Fruit fly (Drosophila melanogaster) whole organism, wandering third instar larva: ENCODE results near the gene CG1092.

Experiments
- Abd-B ChIP-seq: fragments of >200 bp; optimal IDR thresholded peaks from 2 replicates; lab custom pipeline; 2017; ENCODE audit warnings: missing biosample characterization, missing genetic modification characterization
- CG32264 ChIP-seq: fragments of 200-800 bp; sonication (Bioruptor generic); optimal IDR thresholded peaks from 2 replicates; lab custom pipeline; 2016; ENCODE audit warnings: missing biosample characterization, missing genetic modification characterization
- CG9705 ChIP-seq: fragments of 200-800 bp; sonication (Bioruptor generic); optimal IDR thresholded peaks from 2 replicates; lab custom pipeline; 2018; ENCODE audit warnings: missing biosample characterization, mild to moderate bottlenecking, missing genetic modification characterization
- Dfd ChIP-seq: fragments of >200 bp; optimal IDR thresholded peaks from 2 replicates; lab custom pipeline; 2017; ENCODE audit warnings: missing biosample characterization, missing genetic modification characterization
- Dif ChIP-seq: fragments of 200-275, 200-300 bp; sonication (Bioruptor generic); optimal IDR thresholded peaks from 2 replicates; lab custom pipeline; 2018; ENCODE audit warnings: missing biosample characterization, missing genetic modification characterization; ENCODE audit not compliant: partially characterized antibody
- GATAd ChIP-seq: sonication (Bioruptor generic); optimal IDR thresholded peaks from 2 replicates; lab custom pipeline; 2016; ENCODE audit warnings: missing biosample characterization, missing genetic modification characterization
- HLH106 ChIP-seq: fragments of 200-800 bp; optimal IDR thresholded peaks from 3 replicates; lab custom pipeline; 2019; ENCODE audit warnings: missing biosample characterization, mild to moderate bottlenecking, missing genetic modification characterization, moderate library complexity
- Hnf4 ChIP-seq: fragments of 200-800 bp; sonication (Bioruptor generic); optimal IDR thresholded peaks from 2 replicates; lab custom pipeline; 2016; ENCODE audit warnings: missing biosample characterization, mild to moderate bottlenecking, missing genetic modification characterization
- Hr78 ChIP-seq: fragments of >200 bp; optimal IDR thresholded peaks from 2 replicates; lab custom pipeline; 2017; ENCODE audit warnings: missing biosample characterization, missing genetic modification characterization
- Hr83 ChIP-seq: fragments of 200-300 bp; sonication (Bioruptor generic); optimal IDR thresholded peaks from 2 replicates; lab custom pipeline; 2016; ENCODE audit warnings: missing biosample characterization, mild to moderate bottlenecking, missing genetic modification characterization, moderate library complexity; ENCODE audit not compliant: poor library complexity, severe bottlenecking
- Jra ChIP-seq: sonication (Bioruptor generic); optimal IDR thresholded peaks from 2 replicates; lab custom pipeline; 2016; ENCODE audit warnings: missing biosample characterization, missing genetic modification characterization
- Mio ChIP-seq: sonication (Bioruptor generic); optimal IDR thresholded peaks from 2 replicates; lab custom pipeline; 2016; ENCODE audit warnings: missing biosample characterization, missing genetic modification characterization
- Myc ChIP-seq: fragments of >200 bp; optimal IDR thresholded peaks from 2 replicates; lab custom pipeline; 2017
- N ChIP-seq: fragments of >200 bp; optimal IDR thresholded peaks from 2 replicates; lab custom pipeline; 2018; ENCODE audit warnings: missing biosample characterization, missing external identifiers, missing genetic modification characterization
- OdsH ChIP-seq: fragments of 200-800 bp; sonication (Bioruptor generic); optimal IDR thresholded peaks from 2 replicates; lab custom pipeline; 2016; ENCODE audit warnings: missing biosample characterization, mild to moderate bottlenecking, missing genetic modification characterization
- Rel ChIP-seq, 2 experiments: fragments of 200-800 bp; sonication (Bioruptor generic) in 1 of 2; optimal IDR thresholded peaks; 2 replicates in 1 of 2; 3 replicates in 1 of 2; lab custom pipeline; 2016 to 2019; ENCODE audit warnings: mild to moderate bottlenecking in 2 of 2, missing biosample characterization in 2 of 2, missing genetic modification characterization in 2 of 2, moderate library complexity in 1 of 2
- Sp1 ChIP-seq: fragments of 200-800 bp; sonication (Bioruptor generic); optimal IDR thresholded peaks from 3 replicates; lab custom pipeline; 2019; ENCODE audit warnings: missing biosample characterization, mild to moderate bottlenecking, missing genetic modification characterization, moderate library complexity
- Vsx2 ChIP-seq: fragments of 200-300, 225-300 bp; sonication (Bioruptor generic); optimal IDR thresholded peaks from 2 replicates; lab custom pipeline; 2018; ENCODE audit warnings: missing biosample characterization, missing genetic modification characterization; ENCODE audit not compliant: partially characterized antibody
- br ChIP-seq: fragments of 200-800 bp; sonication (Bioruptor generic); optimal IDR thresholded peaks from 2 replicates; lab custom pipeline; 2016; ENCODE audit warnings: missing biosample characterization, missing genetic modification characterization
- brk ChIP-seq: fragments of 200-800 bp; sonication (Bioruptor generic); optimal IDR thresholded peaks from 2 replicates; lab custom pipeline; 2016; ENCODE audit warnings: missing biosample characterization, mild to moderate bottlenecking, missing genetic modification characterization
- dl ChIP-seq, 2 experiments: fragments of 175-275, 200-275 bp in 1 of 2; fragments of 200-275 bp in 1 of 2; sonication (Bioruptor generic); optimal IDR thresholded peaks; lab custom pipeline; 2018; ENCODE audit warnings: mild to moderate bottlenecking in 2 of 2, missing biosample characterization in 2 of 2, missing genetic modification characterization in 2 of 2, moderate library complexity in 2 of 2; ENCODE audit not compliant: partially characterized antibody in 2 of 2, insufficient read depth in 1 of 2
- dmrt93B ChIP-seq: fragments of 200-800 bp; sonication (Bioruptor generic); optimal IDR thresholded peaks from 2 replicates; lab custom pipeline; 2018; ENCODE audit warnings: missing biosample characterization, mild to moderate bottlenecking, missing genetic modification characterization
- dsf ChIP-seq: sonication (Bioruptor generic); optimal IDR thresholded peaks from 2 replicates; lab custom pipeline; 2016; ENCODE audit warnings: missing biosample characterization, missing genetic modification characterization, borderline replicate concordance
- ey ChIP-seq: fragments of 200-800 bp; sonication (Bioruptor generic); optimal IDR thresholded peaks from 2 replicates; lab custom pipeline; 2016; ENCODE audit warnings: missing biosample characterization, missing genetic modification characterization
- foxo ChIP-seq, 2 experiments: fragments of 200-800 bp; sonication (Bioruptor generic); optimal IDR thresholded peaks; 2 replicates in 1 of 2; 3 replicates in 1 of 2; lab custom pipeline; 2016 to 2017; ENCODE audit warnings: missing biosample characterization in 2 of 2, missing genetic modification characterization in 2 of 2
- fru ChIP-seq: fragments of 200-800 bp; sonication (Bioruptor generic); optimal IDR thresholded peaks from 3 replicates; lab custom pipeline; 2016; ENCODE audit warnings: missing biosample characterization, mild to moderate bottlenecking, missing genetic modification characterization
- h ChIP-seq: fragments of 200-800 bp; sonication (Bioruptor generic); optimal IDR thresholded peaks from 3 replicates; lab custom pipeline; 2016; ENCODE audit warnings: missing biosample characterization, mild to moderate bottlenecking, missing genetic modification characterization
- jim ChIP-seq: fragments of 175-275, 200-325 bp; sonication (Bioruptor generic); optimal IDR thresholded peaks from 2 replicates; lab custom pipeline; 2016; ENCODE audit warnings: missing biosample characterization, mild to moderate bottlenecking, missing genetic modification characterization
- lola ChIP-seq: fragments of >200 bp; optimal IDR thresholded peaks from 2 replicates; lab custom pipeline; 2017; ENCODE audit warnings: missing biosample characterization, missing genetic modification characterization
- pan ChIP-seq: fragments of >200 bp; optimal IDR thresholded peaks from 2 replicates; lab custom pipeline; 2017
- psq ChIP-seq: fragments of 200-800 bp; sonication (Bioruptor generic); optimal IDR thresholded peaks from 3 replicates; lab custom pipeline; 2017; ENCODE audit warnings: missing biosample characterization, mild to moderate bottlenecking, missing genetic modification characterization, moderate library complexity
- rgr ChIP-seq: fragments of 200-800 bp; sonication (Bioruptor generic); optimal IDR thresholded peaks from 3 replicates; lab custom pipeline; 2016; ENCODE audit warnings: missing biosample characterization, mild to moderate bottlenecking, missing genetic modification characterization
- sage ChIP-seq: fragments of 200-800 bp; sonication (Bioruptor generic); optimal IDR thresholded peaks from 2 replicates; lab custom pipeline; 2016; ENCODE audit warnings: missing biosample characterization, mild to moderate bottlenecking, missing genetic modification characterization
- sv ChIP-seq: fragments of 200-800 bp; sonication (Bioruptor generic); optimal IDR thresholded peaks from 3 replicates; lab custom pipeline; 2016; ENCODE audit warnings: missing biosample characterization, missing genetic modification characterization
- tai ChIP-seq: sonication (Bioruptor generic); optimal IDR thresholded peaks from 2 replicates; lab custom pipeline; 2016; ENCODE audit warnings: missing biosample characterization, missing genetic modification characterization
- usp ChIP-seq: fragments of >200 bp; optimal IDR thresholded peaks from 2 replicates; lab custom pipeline; 2017; ENCODE audit warnings: missing biosample characterization, missing genetic modification characterization
- woc ChIP-seq: sonication (Bioruptor generic); optimal IDR thresholded peaks from 2 replicates; lab custom pipeline; 2016; ENCODE audit warnings: missing biosample characterization, mild to moderate bottlenecking, missing genetic modification characterization

CG1092 gene

dm6 chr3R:4241776-4242175, 24.8 kb upstream of the CG1092 start:
- no peak for TF ChIP-seq Rel (GFP tag; optimal IDR thresholded peaks at IDR 0.05; lab: Kevin White, UChicago)
- no peak for TF ChIP-seq Rel (tag; optimal IDR thresholded peaks at IDR 0.05; lab: Kevin White, UChicago)
- no peak for TF ChIP-seq rgr
- no peak for TF ChIP-seq pan
- no peak for TF ChIP-seq fru (GFP tag; lab: Kevin White, UChicago)
- no peak for TF ChIP-seq N
- no peak for TF ChIP-seq psq
- no peak for TF ChIP-seq lola (GFP tag; lab: Kevin White, UChicago)
- TF ChIP-seq br (GFP tag; lab: Kevin White, UChicago): no peak
- TF ChIP-seq sage (GFP tag; lab: Kevin White, UChicago): no peak
- no peak for TF ChIP-seq ey (GFP tag; lab: Kevin White, UChicago)
- no peak for TF ChIP-seq Jra (GFP tag; lab: Kevin White, UChicago)
- TF ChIP-seq Sp1: no peak
- TF ChIP-seq jim (GFP tag; lab: Kevin White, UChicago): no peak
- TF ChIP-seq brk (GFP tag; lab: Kevin White, UChicago): no peak
- TF ChIP-seq HLH106 (tag; lab: Kevin White, UChicago): no peak
- TF ChIP-seq woc (GFP tag; lab: Kevin White, UChicago): no peak
- no peak for TF ChIP-seq foxo (GFP tag; optimal IDR thresholded peaks at IDR 0.05; lab: Kevin White, UChicago)
- TF ChIP-seq sv: no peak
- no peak for TF ChIP-seq dmrt93B (GFP tag; lab: Kevin White, UChicago)

DNA sequence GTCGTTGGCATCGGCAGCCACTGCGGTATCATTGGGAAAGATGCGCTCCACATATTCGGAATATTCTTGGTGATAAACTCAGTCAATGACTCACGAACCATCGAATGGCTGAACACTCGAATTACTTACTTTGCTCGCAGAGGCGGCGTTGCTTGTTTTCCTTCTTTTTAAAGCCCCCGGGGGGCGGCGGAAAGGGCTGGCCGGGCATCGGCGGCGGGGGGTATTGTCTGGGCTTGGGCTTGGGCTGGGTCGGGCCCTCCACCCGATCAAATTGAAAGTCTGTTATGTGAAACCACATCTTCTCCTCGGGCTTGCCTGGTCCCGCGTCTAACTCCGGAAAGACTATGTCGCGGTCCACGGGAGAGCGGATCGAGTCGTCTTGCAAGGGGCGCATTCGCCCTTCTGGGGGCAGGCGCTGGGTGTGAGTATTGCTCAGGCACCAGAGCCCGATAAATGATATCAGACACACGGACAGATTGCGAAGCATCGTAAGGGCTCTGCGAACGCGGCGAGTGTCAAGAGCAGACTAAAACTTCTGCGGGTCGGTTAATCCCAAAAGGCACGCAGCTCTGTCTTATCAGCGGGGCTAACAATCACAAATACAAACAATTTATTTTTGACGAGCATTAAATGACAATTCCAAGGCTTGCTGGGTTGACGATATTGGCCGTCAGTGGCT, 24.2 kb upstream of the CG1092 start, which contains the start of gene CG14642:
Gene CG14642 (minus strand): TSS at position 509 of the 679 bp plus-strand sequence.
- TF ChIP-seq Rel (GFP tag; optimal IDR thresholded peaks at IDR 0.05; lab: Kevin White, UChicago) (no peak), Rel (tag; optimal IDR thresholded peaks at IDR 0.05; lab: Kevin White, UChicago) (peak; percentile 47), Hr83 (no peak), Dfd (GFP tag; lab: Kevin White, UChicago) (peak; percentile 99), Sp1 (no peak), sv (no peak), lola (GFP tag; lab: Kevin White, UChicago) (no peak), h (no peak), pan (no peak), sage (GFP tag; lab: Kevin White, UChicago) (no peak), br (GFP tag; lab: Kevin White, UChicago) (no peak), foxo (GFP tag; optimal IDR thresholded peaks at IDR 0.05; lab: Kevin White, UChicago) (no peak), brk (GFP tag; lab: Kevin White, UChicago) (no peak), ey (GFP tag; lab: Kevin White, UChicago) (no peak), OdsH (GFP tag; lab: Kevin White, UChicago) (no peak), dsf (GFP tag; lab: Kevin White, UChicago) (no peak), Myc (lab: Kevin White, UChicago) (no peak), N (no peak), fru (GFP tag; lab: Kevin White, UChicago) (no peak)

DNA sequence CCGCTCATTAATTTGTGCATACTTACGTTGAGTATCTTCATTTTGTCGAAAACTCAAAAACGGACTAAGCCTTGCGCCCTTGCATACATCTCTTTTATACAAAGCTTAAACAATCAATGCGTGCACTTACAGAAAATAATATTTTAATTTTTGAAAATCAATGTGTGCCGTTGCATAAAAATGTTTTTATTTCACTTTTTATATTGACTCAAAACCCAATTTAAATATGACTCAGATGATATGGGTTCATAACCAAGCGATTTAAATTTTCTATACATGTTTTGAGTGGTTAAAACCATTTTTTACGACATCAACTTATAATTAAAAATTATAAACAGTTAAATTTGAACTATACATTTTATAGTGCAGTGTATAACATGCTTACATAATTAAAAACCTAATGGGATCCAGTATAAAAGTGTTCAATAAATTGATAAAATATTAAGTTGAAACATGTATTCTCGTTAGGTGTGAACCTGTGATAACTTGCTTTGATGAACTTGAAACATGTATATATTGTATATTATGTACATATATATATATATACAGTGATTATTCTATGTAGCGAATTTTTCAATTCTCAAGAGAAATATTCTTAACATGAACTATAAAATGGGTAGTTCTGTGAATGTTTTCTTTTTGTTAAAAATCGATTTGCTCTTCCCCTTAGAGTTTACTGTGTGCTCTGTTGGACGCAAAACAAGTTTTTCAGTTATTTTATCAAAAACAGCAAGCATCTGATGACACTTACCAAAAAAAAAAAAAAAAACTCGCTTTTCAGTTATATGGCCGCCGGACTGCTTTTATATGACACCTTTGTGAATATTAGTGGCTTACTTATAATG, 23.3 kb upstream of the CG1092 start, which contains the start of gene CG34305:
Gene CG34305 (minus strand): TSS at position 51 of the 845 bp plus-strand sequence.
- TF ChIP-seq tai (GFP tag; lab: Kevin White, UChicago) (no peak), woc (GFP tag; lab: Kevin White, UChicago) (no peak), Hr83 (no peak), h (peak; percentile 61), CG32264 (GFP tag; lab: Kevin White, UChicago) (no peak), usp (GFP tag; lab: Kevin White, UChicago) (no peak), Rel (GFP tag; optimal IDR thresholded peaks at IDR 0.05; lab: Kevin White, UChicago) (no peak), Rel (tag; optimal IDR thresholded peaks at IDR 0.05; lab: Kevin White, UChicago) (no peak), HLH106 (tag; lab: Kevin White, UChicago) (peak; percentile 67), Sp1 (peak; percentile 69), brk (GFP tag; lab: Kevin White, UChicago) (peak; percentile 37), Jra (GFP tag; lab: Kevin White, UChicago) (peak; percentile 41), foxo (GFP tag; optimal IDR thresholded peaks at IDR 0.05; lab: Kevin White, UChicago) (peak in 1 of 2 experiments; percentile 53), OdsH (GFP tag; lab: Kevin White, UChicago) (peak; percentile 40), pan (no peak), N (no peak), dsf (GFP tag; lab: Kevin White, UChicago) (no peak), dl (GFP tag; optimal IDR thresholded peaks at IDR 0.05; lab: Kevin White, UChicago; ENCODE audit: insufficient read depth in 1 of 2, partially characterized antibody in 2 of 2) (no peak), Dfd (GFP tag; lab: Kevin White, UChicago) (peak; percentile 47), CG9705 (GFP tag; lab: Kevin White, UChicago) (peak; percentile 38), Myc (lab: Kevin White, UChicago) (no peak), ey (GFP tag; lab: Kevin White, UChicago) (peak; percentile 26), sv (no peak), jim (GFP tag; lab: Kevin White, UChicago) (no peak), rgr (peak; percentile 48), fru (GFP tag; lab: Kevin White, UChicago) (peak; percentile 36), Hnf4 (peak; percentile 27), psq (peak; percentile 17), lola (GFP tag; lab: Kevin White, UChicago) (no peak), Hr78 (GFP tag; lab: Kevin White, UChicago) (no peak), GATAd (GFP tag; lab: Kevin White, UChicago) (no peak), sage (GFP tag; lab: Kevin White, UChicago) (no peak), Dif (GFP tag; lab: Kevin White, UChicago) (no peak), Vsx2 (no peak), Mio (GFP tag; lab: Kevin White, UChicago) (no peak), dmrt93B (GFP tag; lab: Kevin White, UChicago) (no peak), Abd-B (GFP tag; lab: Kevin White, UChicago) (no peak)
